Worm (Caenorhabditis elegans): Measurements from ENCODE around the gene R12C12.7.
"Not testable (repeated sequence)": the region's sequence is repeated elsewhere in the genome, so short reads cannot be mapped to it uniquely, and the experiment has no call there.

R12C12.7 gene

ce11 chrII:6020353-6020752 is 35.4 kb downstream of the R12C12.7 start, which contains the start of gene ZK84.1:
TSS of gene ZK84.1 (plus strand) at chrII:6020653.
- TF ChIP-seq mep-1 (tag; optimal IDR thresholded peaks at IDR 0.05) (no peak), unc-98 (GFP tag; IDR thresholded peaks at IDR 0.05) (no peak), dsc-1 (tag; optimal IDR thresholded peaks at IDR 0.05) (no peak), alr-1 (tag; optimal IDR thresholded peaks at IDR 0.05; ENCODE audit: borderline replicate concordance) (no peak)

DNA sequence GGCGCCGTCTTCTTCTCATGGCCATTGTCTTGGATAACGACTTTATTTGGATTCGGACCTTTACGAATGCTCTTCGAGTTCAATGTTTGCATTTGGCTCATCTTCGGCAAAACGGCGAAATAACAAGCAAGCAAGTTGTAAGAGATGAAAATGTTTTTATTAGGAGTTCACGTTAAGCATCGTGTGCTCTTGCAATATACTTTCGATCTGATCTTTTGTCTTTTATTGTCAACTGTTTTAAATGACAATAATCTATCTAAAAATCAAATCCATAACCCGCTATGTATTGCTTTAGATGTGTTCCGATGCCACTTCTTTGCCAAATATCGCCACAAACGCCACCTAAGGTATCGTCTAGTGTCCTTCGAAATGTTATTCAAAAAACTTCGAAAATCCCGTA is 39.4 kb downstream of the R12C12.7 start, which contains the start of gene ZK84.5:
Gene ZK84.5 (minus strand): TSS at position 101 of the 400 bp plus-strand sequence.
- TF ChIP-seq lin-13 (GFP tag; optimal IDR thresholded peaks at IDR 0.05) (no peak), C34B4.2 (tag; optimal IDR thresholded peaks at IDR 0.05) (no peak), lsy-2 (tag; optimal IDR thresholded peaks at IDR 0.05) (no peak), xbp-1 (tag; optimal IDR thresholded peaks at IDR 0.05) (no peak), egl-13 (tag; optimal IDR thresholded peaks at IDR 0.05) (no peak), aly-2 (tag; optimal IDR thresholded peaks at IDR 0.05) (no peak), mdl-1 (tag; optimal IDR thresholded peaks at IDR 0.05) (no peak)

ce11 chrII:6014057-6014456 is 41.7 kb downstream of the R12C12.7 start, which contains the start of gene ZK84.2:
TSS of gene ZK84.2 (plus strand) at chrII:6014357.
- not testable (repeated sequence) for TF ChIP-seq nhr-77, swsn-7, nhr-84 (tag; optimal IDR thresholded peaks at IDR 0.05)

DNA sequence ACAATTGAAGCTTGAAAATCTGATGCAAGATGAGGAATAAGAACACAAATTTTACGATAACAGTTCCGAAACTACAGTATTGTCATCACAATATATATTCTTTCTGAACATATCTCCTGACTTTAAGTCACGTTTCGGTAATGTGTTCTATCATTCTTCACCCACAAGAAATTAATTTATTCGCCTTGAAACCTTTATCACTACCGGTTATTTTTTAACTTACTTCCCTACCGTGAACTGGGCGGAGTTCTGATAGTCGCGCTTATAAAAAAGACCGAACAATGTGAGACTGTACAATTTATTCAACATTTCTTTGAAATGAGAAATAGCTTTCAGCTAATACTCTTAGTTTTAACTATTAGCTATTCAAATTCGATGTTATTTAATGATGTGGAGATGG is 45.2 kb downstream of the R12C12.7 start, which contains the start of gene ins-20:
Gene ins-20 (plus strand): TSS at position 301 of the 400 bp plus-strand sequence.
- TF ChIP-seq snpc-4 (tag; optimal IDR thresholded peaks at IDR 0.05): no peak
- TF ChIP-seq ztf-4 (tag; optimal IDR thresholded peaks at IDR 0.05): no peak
- no peak for TF ChIP-seq sptf-1 (tag; optimal IDR thresholded peaks at IDR 0.05)
- TF ChIP-seq ets-5 (GFP tag; IDR thresholded peaks at IDR 0.05): no peak
- TF ChIP-seq elt-3 (tag; optimal IDR thresholded peaks at IDR 0.05): no peak
- no peak for TF ChIP-seq hlh-17 (GFP tag; optimal IDR thresholded peaks at IDR 0.05; ENCODE audit: borderline replicate concordance)
- no peak for TF ChIP-seq hpl-2 (GFP tag; optimal IDR thresholded peaks at IDR 0.05)

ce11 chrII:6008887-6009286 is 46.9 kb downstream of the R12C12.7 start, which contains the start of gene ZK84.4:
TSS of gene ZK84.4 (minus strand) at chrII:6008987.
- not testable (repeated sequence) for TF ChIP-seq hpl-2 (GFP tag; optimal IDR thresholded peaks at IDR 0.05); sox-4 (tag; optimal IDR thresholded peaks at IDR 0.05); hlh-4 (tag; optimal IDR thresholded peaks at IDR 0.05)
